Worm (Caenorhabditis elegans) whole organism, late embryonic: ENCODE measurements around the gene H13N06.7.

Source experiments
- C08G9.2 ChIP-seq: sonication (generic microtip); optimal IDR thresholded peaks from 2 replicates; lab custom pipeline; 2016; ENCODE audit warnings: mild to moderate bottlenecking, missing genetic modification characterization, moderate library complexity, missing compliant biosample characterization
- T23F11.4 ChIP-seq: fragments of 200-800 bp; sonication (Bioruptor generic); optimal IDR thresholded peaks from 2 replicates; lab custom pipeline; 2018; ENCODE audit warnings: mild to moderate bottlenecking, missing genetic modification characterization, missing compliant biosample characterization
- ama-1 ChIP-seq: fragments of 150-350 bp; optimal IDR thresholded peaks from 2 replicates; lab custom pipeline; 2014
- ceh-19 ChIP-seq: fragments of 200-800 bp; sonication (Bioruptor generic); optimal IDR thresholded peaks from 2 replicates; lab custom pipeline; 2018; ENCODE audit warnings: mild to moderate bottlenecking, missing genetic modification characterization, missing compliant biosample characterization
- ceh-24 ChIP-seq: sonication (generic microtip); optimal IDR thresholded peaks from 2 replicates; lab custom pipeline; 2016; ENCODE audit warnings: mild to moderate bottlenecking, missing genetic modification characterization, missing compliant biosample characterization
- pat-9 ChIP-seq: fragments of 200-800 bp; sonication (Bioruptor generic); optimal IDR thresholded peaks from 2 replicates; lab custom pipeline; 2018; ENCODE audit warnings: mild to moderate bottlenecking, missing genetic modification characterization, moderate library complexity, missing compliant biosample characterization
- rnt-1 ChIP-seq: sonication (generic microtip); optimal IDR thresholded peaks from 2 replicates; lab custom pipeline; 2016; ENCODE audit warnings: missing genetic modification characterization, missing compliant biosample characterization
- tbx-2 ChIP-seq: sonication (generic microtip); optimal IDR thresholded peaks from 2 replicates; lab custom pipeline; 2016; ENCODE audit warnings: missing genetic modification characterization, missing compliant biosample characterization

ce11 chrX:15494154-15494553 lies 8.8 kb upstream of the H13N06.7 start:
- no peak for TF ChIP-seq ceh-19
- TF ChIP-seq ama-1 (lab: Kevin White, UChicago) = no peak
- no peak for TF ChIP-seq rnt-1 (tag; lab: Kevin White, UChicago)
- TF ChIP-seq pat-9 (tag; lab: Kevin White, UChicago) = no peak
- TF ChIP-seq T23F11.4 (GFP tag; lab: Kevin White, UChicago) = no peak
- no peak for TF ChIP-seq ceh-24 (tag; lab: Kevin White, UChicago)
- TF ChIP-seq C08G9.2 (tag; lab: Kevin White, UChicago) = no peak
- no peak for TF ChIP-seq tbx-2 (tag; lab: Kevin White, UChicago)
